ENCODE assay signal across 1 fruit fly cellular context in genomic region chr2L:11326373-11326772, dm6.
TF ChIP-seq lines count a peak whose summit lies in the region.

No protein-coding gene starts in this region.

TF ChIP-seq in whole organism, embryonic, 481 proteins besides CTCF, POLR2A, EP300 and RAD21 (continued from another document and continues in another):
- TF ChIP-seq mld (GFP tag; IDR thresholded peaks at IDR 0.05; lab: Robert Waterston, UW; ENCODE audit: partially characterized antibody) (no peak), BtbVII (GFP tag; optimal IDR thresholded peaks at IDR 0.05; lab: Kevin White, UChicago) (no peak), Poxn (GFP tag; IDR thresholded peaks at IDR 0.05; lab: Robert Waterston, UW) (no peak), CG10209 (GFP tag; optimal IDR thresholded peaks at IDR 0.05; lab: Kevin White, UChicago) (no peak), Ada2b (GFP tag; IDR thresholded peaks at IDR 0.05; lab: Robert Waterston, UW) (no peak), Stat92E (GFP tag; optimal IDR thresholded peaks at IDR 0.05; lab: Kevin White, UChicago) (no peak), CG11504 (tag; optimal IDR thresholded peaks at IDR 0.05; lab: Kevin White, UChicago) (peak; percentile 28), sima (GFP tag; optimal IDR thresholded peaks at IDR 0.05; lab: Kevin White, UChicago) (no peak), Fer2 (tag; optimal IDR thresholded peaks at IDR 0.05; lab: Kevin White, UChicago) (no peak), CG15011 (GFP tag; optimal IDR thresholded peaks at IDR 0.05; lab: Kevin White, UChicago) (no peak), CG12155 (GFP tag; optimal IDR thresholded peaks at IDR 0.05; lab: Kevin White, UChicago) (no peak), CG17385 (GFP tag; optimal IDR thresholded peaks at IDR 0.05; lab: Kevin White, UChicago) (no peak), peb (GFP tag; IDR thresholded peaks at IDR 0.05; lab: Robert Waterston, UW) (no peak), CG17612 (GFP tag; IDR thresholded peaks at IDR 0.05; lab: Robert Waterston, UW) (no peak), CG4617 (GFP tag; optimal IDR thresholded peaks at IDR 0.05; lab: Kevin White, UChicago; ENCODE audit: borderline replicate concordance) (no peak), Mes4 (GFP tag; optimal IDR thresholded peaks at IDR 0.05; lab: Kevin White, UChicago) (no peak), Nf-YB (GFP tag; optimal IDR thresholded peaks at IDR 0.05; lab: Kevin White, UChicago) (no peak), fd64A (GFP tag; optimal IDR thresholded peaks at IDR 0.05; lab: Kevin White, UChicago) (no peak), yki (optimal IDR thresholded peaks at IDR 0.05; lab: Kevin White, UChicago) (no peak), CG7271 (tag; optimal IDR thresholded peaks at IDR 0.05; lab: Kevin White, UChicago) (no peak), Dp (GFP tag; optimal IDR thresholded peaks at IDR 0.05; lab: Kevin White, UChicago) (no peak), CG34224 (GFP tag; IDR thresholded peaks at IDR 0.05; lab: Robert Waterston, UW; ENCODE audit: partially characterized antibody) (no peak), sr (GFP tag; IDR thresholded peaks at IDR 0.05; lab: Robert Waterston, UW) (no peak), CG10959 (GFP tag; IDR thresholded peaks at IDR 0.05; lab: Robert Waterston, UW) (peak; percentile 62), CG34422 (GFP tag; IDR thresholded peaks at IDR 0.05; lab: Robert Waterston, UW) (0 out of 3 replicates have a peak, but pooled peaks have one; percentile 15), TFAM (GFP tag; optimal IDR thresholded peaks at IDR 0.05; lab: Kevin White, UChicago) (no peak), CG6689 (GFP tag; IDR thresholded peaks at IDR 0.05; lab: Robert Waterston, UW) (0 out of 2 replicates have a peak, but pooled peaks have one; percentile 31), CG1024 (GFP tag; IDR thresholded peaks at IDR 0.05; lab: Robert Waterston, UW) (no peak), CG43689 (GFP tag; IDR thresholded peaks at IDR 0.05; lab: Robert Waterston, UW) (no peak), PHDP (tag; optimal IDR thresholded peaks at IDR 0.05; lab: Kevin White, UChicago) (no peak), chinmo (GFP tag; IDR thresholded peaks at IDR 0.05; lab: Robert Waterston, UW; ENCODE audit: partially characterized antibody) (no peak), CG15601 (tag; optimal IDR thresholded peaks at IDR 0.05; lab: Kevin White, UChicago) (no peak), vvl (GFP tag; IDR thresholded peaks at IDR 0.05; lab: Robert Waterston, UW) (0 out of 2 replicates have a peak, but pooled peaks have one; percentile 30), chm (GFP tag; IDR thresholded peaks at IDR 0.05; lab: Robert Waterston, UW) (no peak), CG1602 (GFP tag; optimal IDR thresholded peaks at IDR 0.05; lab: Kevin White, UChicago) (no peak), pb (GFP tag; optimal IDR thresholded peaks at IDR 0.05; lab: Kevin White, UChicago) (no peak), CG13894 (tag; optimal IDR thresholded peaks at IDR 0.05; lab: Kevin White, UChicago) (no peak), insv (GFP tag; optimal IDR thresholded peaks at IDR 0.05; lab: Kevin White, UChicago) (no peak), CG18011 (GFP tag; optimal IDR thresholded peaks at IDR 0.05; lab: Kevin White, UChicago) (no peak), otp (GFP tag; IDR thresholded peaks at IDR 0.05; lab: Robert Waterston, UW) (no peak), CG15696 (tag; optimal IDR thresholded peaks at IDR 0.05; lab: Kevin White, UChicago) (peak; percentile 69), ken (GFP tag; IDR thresholded peaks at IDR 0.05; lab: Robert Waterston, UW) (no peak), dmrt11E (tag; optimal IDR thresholded peaks at IDR 0.05; lab: Kevin White, UChicago) (no peak), grn (GFP tag; optimal IDR thresholded peaks at IDR 0.05; lab: Kevin White, UChicago) (no peak), dati (GFP tag; IDR thresholded peaks at IDR 0.05; lab: Robert Waterston, UW) (no peak), twi (tag; optimal IDR thresholded peaks at IDR 0.05; lab: Kevin White, UChicago) (no peak), ERR (GFP tag; optimal IDR thresholded peaks at IDR 0.05; lab: Kevin White, UChicago) (no peak), eyg (GFP tag; optimal IDR thresholded peaks at IDR 0.05; lab: Kevin White, UChicago) (no peak), zen2 (GFP tag; IDR thresholded peaks at IDR 0.05; lab: Robert Waterston, UW; ENCODE audit: partially characterized antibody) (no peak), HLH4C (GFP tag; IDR thresholded peaks at IDR 0.05; lab: Robert Waterston, UW; ENCODE audit: partially characterized antibody) (no peak), toy (GFP tag; IDR thresholded peaks at IDR 0.05; lab: Robert Waterston, UW) (no peak), cwo (GFP tag; optimal IDR thresholded peaks at IDR 0.05; lab: Kevin White, UChicago) (no peak), phol (tag; optimal IDR thresholded peaks at IDR 0.05; lab: Kevin White, UChicago) (peak; percentile 31), sim (GFP tag; IDR thresholded peaks at IDR 0.05; lab: Robert Waterston, UW) (no peak), knrl (GFP tag; IDR thresholded peaks at IDR 0.05; lab: Robert Waterston, UW; ENCODE audit: partially characterized antibody) (no peak), CHES-1-like (GFP tag; optimal IDR thresholded peaks at IDR 0.05; lab: Kevin White, UChicago) (no peak), ro (GFP tag; IDR thresholded peaks at IDR 0.05; lab: Robert Waterston, UW) (no peak), lov (optimal IDR thresholded peaks at IDR 0.05; lab: Kevin White, UChicago) (no peak), lov (GFP tag; IDR thresholded peaks at IDR 0.05; lab: Robert Waterston, UW) (peak; percentile 37; the same call in 1 of the 3 replicates), Hr3 (GFP tag; optimal IDR thresholded peaks at IDR 0.05; lab: Kevin White, UChicago) (no peak), CG17328 (GFP tag; IDR thresholded peaks at IDR 0.05; lab: Robert Waterston, UW) (no peak), CG17359 (tag; optimal IDR thresholded peaks at IDR 0.05; lab: Kevin White, UChicago) (no peak), Sin3A (optimal IDR thresholded peaks at IDR 0.05; lab: Kevin White, UChicago) (no peak), CG10462 (GFP tag; optimal IDR thresholded peaks at IDR 0.05; lab: Kevin White, UChicago) (no peak), CG6765 (GFP tag; optimal IDR thresholded peaks at IDR 0.05; lab: Kevin White, UChicago) (no peak), CG10654 (GFP tag; optimal IDR thresholded peaks at IDR 0.05; lab: Kevin White, UChicago) (no peak), CG33213 (GFP tag; optimal IDR thresholded peaks at IDR 0.05; lab: Kevin White, UChicago) (no peak), wek (GFP tag; optimal IDR thresholded peaks at IDR 0.05; lab: Kevin White, UChicago) (no peak), CG2120 (GFP tag; optimal IDR thresholded peaks at IDR 0.05; lab: Kevin White, UChicago) (no peak), sens (GFP tag; lab: Kevin White, UChicago) (peak; percentile 94), CkIIα-i1 (GFP tag; IDR thresholded peaks at IDR 0.05; lab: Robert Waterston, UW) (no peak), amos (GFP tag; IDR thresholded peaks at IDR 0.05; lab: Robert Waterston, UW; ENCODE audit: partially characterized antibody) (no peak), shn (GFP tag; optimal IDR thresholded peaks at IDR 0.05; lab: Kevin White, UChicago) (no peak), Asciz (GFP tag; optimal IDR thresholded peaks at IDR 0.05; lab: Kevin White, UChicago) (no peak), H15 (GFP tag; IDR thresholded peaks at IDR 0.05; lab: Robert Waterston, UW) (no peak), sd (tag; optimal IDR thresholded peaks at IDR 0.05; lab: Kevin White, UChicago) (no peak), CG12391 (tag; optimal IDR thresholded peaks at IDR 0.05; lab: Kevin White, UChicago) (no peak), da (GFP tag; optimal IDR thresholded peaks at IDR 0.05; lab: Kevin White, UChicago) (no peak), CG10321 (GFP tag; IDR thresholded peaks at IDR 0.05; lab: Robert Waterston, UW) (no peak), CG10431 (GFP tag; optimal IDR thresholded peaks at IDR 0.05; lab: Kevin White, UChicago) (no peak), cad (GFP tag; optimal IDR thresholded peaks at IDR 0.05; lab: Kevin White, UChicago) (no peak), pros (GFP tag; optimal IDR thresholded peaks at IDR 0.05; lab: Kevin White, UChicago) (no peak), CG17568 (GFP tag; optimal IDR thresholded peaks at IDR 0.05; lab: Kevin White, UChicago) (no peak), CG8281 (tag; optimal IDR thresholded peaks at IDR 0.05; lab: Kevin White, UChicago) (no peak), CG14050 (GFP tag; IDR thresholded peaks at IDR 0.05; lab: Robert Waterston, UW) (no peak), mam (GFP tag; optimal IDR thresholded peaks at IDR 0.05; lab: Kevin White, UChicago) (no peak), bbx (GFP tag; IDR thresholded peaks at IDR 0.05; lab: Robert Waterston, UW; ENCODE audit: partially characterized antibody) (no peak), Mad (GFP tag; optimal IDR thresholded peaks at IDR 0.05; lab: Kevin White, UChicago) (no peak), CG2712 (tag; optimal IDR thresholded peaks at IDR 0.05; lab: Kevin White, UChicago) (peak; percentile 72), kni (GFP tag; optimal IDR thresholded peaks at IDR 0.05; lab: Kevin White, UChicago) (peak; percentile 24), CG7745 (tag; optimal IDR thresholded peaks at IDR 0.05; lab: Kevin White, UChicago) (no peak), C15 (GFP tag; IDR thresholded peaks at IDR 0.05; lab: Robert Waterston, UW) (no peak), CG11456 (GFP tag; IDR thresholded peaks at IDR 0.05; lab: Robert Waterston, UW) (no peak), CG33557 (GFP tag; optimal IDR thresholded peaks at IDR 0.05; lab: Kevin White, UChicago) (no peak), pum (GFP tag; optimal IDR thresholded peaks at IDR 0.05; lab: Kevin White, UChicago) (peak; percentile 1), Dref (GFP tag; IDR thresholded peaks at IDR 0.05; lab: Robert Waterston, UW) (no peak), hkb (optimal IDR thresholded peaks at IDR 0.05; lab: Kevin White, UChicago) (no peak), hkb (GFP tag; IDR thresholded peaks at IDR 0.05; lab: Robert Waterston, UW) (peak; percentile 26; the same call in 1 of the 2 replicates), CG13424 (tag; optimal IDR thresholded peaks at IDR 0.05; lab: Kevin White, UChicago) (no peak), CG30431 (GFP tag; optimal IDR thresholded peaks at IDR 0.05; lab: Kevin White, UChicago) (no peak), CG10979 (tag; optimal IDR thresholded peaks at IDR 0.05; lab: Kevin White, UChicago) (peak; percentile 64), Optix (GFP tag; IDR thresholded peaks at IDR 0.05; lab: Robert Waterston, UW) (no peak), E2f1 (GFP tag; IDR thresholded peaks at IDR 0.05; lab: Robert Waterston, UW) (0 out of 2 replicates have a peak, but pooled peaks have one; percentile 17), Dbx (GFP tag; IDR thresholded peaks at IDR 0.05; lab: Robert Waterston, UW) (no peak), CG4820 (GFP tag; optimal IDR thresholded peaks at IDR 0.05; lab: Kevin White, UChicago) (peak; percentile 7), mirr (GFP tag; optimal IDR thresholded peaks at IDR 0.05; lab: Kevin White, UChicago) (no peak), wdn (GFP tag; IDR thresholded peaks at IDR 0.05; lab: Robert Waterston, UW) (no peak), kay (GFP tag; optimal IDR thresholded peaks at IDR 0.05; lab: Kevin White, UChicago) (no peak), Ets97D (GFP tag; optimal IDR thresholded peaks at IDR 0.05; lab: Kevin White, UChicago) (no peak), chif (GFP tag; optimal IDR thresholded peaks at IDR 0.05; lab: Kevin White, UChicago) (no peak), CG11398 (GFP tag; optimal IDR thresholded peaks at IDR 0.05; lab: Kevin White, UChicago) (no peak), Neu2 (GFP tag; optimal IDR thresholded peaks at IDR 0.05; lab: Kevin White, UChicago; ENCODE audit: borderline replicate concordance) (no peak), lmd (GFP tag; IDR thresholded peaks at IDR 0.05; lab: Robert Waterston, UW) (no peak), Drgx (GFP tag; IDR thresholded peaks at IDR 0.05; lab: Robert Waterston, UW) (no peak), Oaz (GFP tag; IDR thresholded peaks at IDR 0.05; lab: Robert Waterston, UW) (no peak), CG9797 (GFP tag; optimal IDR thresholded peaks at IDR 0.05; lab: Kevin White, UChicago) (no peak), Meics (GFP tag; optimal IDR thresholded peaks at IDR 0.05; lab: Kevin White, UChicago) (no peak), grau (tag; optimal IDR thresholded peaks at IDR 0.05; lab: Kevin White, UChicago) (no peak), HmgZ (tag; optimal IDR thresholded peaks at IDR 0.05; lab: Kevin White, UChicago) (no peak), Xbp1 (GFP tag; optimal IDR thresholded peaks at IDR 0.05; lab: Kevin White, UChicago) (no peak), corto (GFP tag; optimal IDR thresholded peaks at IDR 0.05; lab: Kevin White, UChicago) (no peak), CG3726 (GFP tag; IDR thresholded peaks at IDR 0.05; lab: Robert Waterston, UW) (no peak), CG7372 (GFP tag; IDR thresholded peaks at IDR 0.05; lab: Robert Waterston, UW) (no peak), Kr (GFP tag; optimal IDR thresholded peaks at IDR 0.05; lab: Kevin White, UChicago) (no peak), gfzf (GFP tag; optimal IDR thresholded peaks at IDR 0.05; lab: Kevin White, UChicago) (no peak), gcm (GFP tag; optimal IDR thresholded peaks at IDR 0.05; lab: Kevin White, UChicago) (no peak), CG11696 (GFP tag; IDR thresholded peaks at IDR 0.05; lab: Robert Waterston, UW) (no peak), Deaf1 (tag; optimal IDR thresholded peaks at IDR 0.05; lab: Kevin White, UChicago) (no peak), Hr51 (GFP tag; optimal IDR thresholded peaks at IDR 0.05; lab: Kevin White, UChicago) (no peak), Adf1 (GFP tag; IDR thresholded peaks at IDR 0.05; lab: Robert Waterston, UW) (no peak), CG8944 (GFP tag; optimal IDR thresholded peaks at IDR 0.05; lab: Kevin White, UChicago) (no peak), Hey (tag; optimal IDR thresholded peaks at IDR 0.05; lab: Kevin White, UChicago) (no peak), Vsx1 (GFP tag; optimal IDR thresholded peaks at IDR 0.05; lab: Kevin White, UChicago) (no peak), Lpt (GFP tag; optimal IDR thresholded peaks at IDR 0.05; lab: Kevin White, UChicago) (no peak), bsh (GFP tag; optimal IDR thresholded peaks at IDR 0.05; lab: Kevin White, UChicago) (no peak), maf-S (GFP tag; optimal IDR thresholded peaks at IDR 0.05; lab: Kevin White, UChicago) (no peak), Sry-β (GFP tag; optimal IDR thresholded peaks at IDR 0.05; lab: Kevin White, UChicago) (no peak), CG12071 (GFP tag; optimal IDR thresholded peaks at IDR 0.05; lab: Kevin White, UChicago) (no peak), Dip2 (GFP tag; IDR thresholded peaks at IDR 0.05; lab: Robert Waterston, UW) (no peak), disco-r (GFP tag; optimal IDR thresholded peaks at IDR 0.05; lab: Kevin White, UChicago) (no peak)
